Fruit fly (Drosophila melanogaster) whole organism, embryonic: ENCODE results near the gene CG7906.

Source experiments
- ATbp ChIP-seq: fragments of 200-800 bp; sonication (Bioruptor generic); optimal IDR thresholded peaks from 2 replicates; lab custom pipeline; 2017; ENCODE audit warnings: missing biosample characterization, mild to moderate bottlenecking, missing genetic modification characterization, missing genetic modification reagents
- Antp ChIP-seq: fragments of 200-800 bp; sonication (Bioruptor generic); optimal IDR thresholded peaks from 3 replicates; lab custom pipeline; 2016; ENCODE audit warnings: missing biosample characterization, missing genetic modification characterization
- Bgb ChIP-seq: fragments of 200-800 bp; sonication (Bioruptor generic); IDR thresholded peaks from 2 replicates; pipeline ENCODE4 v1.3.6; 2022; ENCODE audit warnings: missing biosample characterization, missing genetic modification characterization; ENCODE audit not compliant: partially characterized antibody
- CG11696 ChIP-seq: fragments of 200-800 bp; sonication (Bioruptor generic); IDR thresholded peaks from 2 replicates; pipeline ENCODE4 v1.3.6; 2022; ENCODE audit warnings: missing biosample characterization, missing genetic modification characterization
- CG12219 ChIP-seq: fragments of 200-800 bp; sonication (Bioruptor generic); optimal IDR thresholded peaks from 3 replicates; lab custom pipeline; 2018; ENCODE audit warnings: missing biosample characterization, mild to moderate bottlenecking, missing genetic modification characterization
- CG12299 ChIP-seq: fragments of 200-800 bp; sonication (Bioruptor generic); optimal IDR thresholded peaks from 2 replicates; lab custom pipeline; 2018; ENCODE audit warnings: missing biosample characterization, mild to moderate bottlenecking, missing genetic modification characterization
- CG17359 ChIP-seq: fragments of 200-800 bp; sonication (Bioruptor generic); optimal IDR thresholded peaks from 3 replicates; lab custom pipeline; 2018; ENCODE audit warnings: missing biosample characterization, mild to moderate bottlenecking, missing genetic modification characterization, moderate library complexity
- CG17802 ChIP-seq: fragments of 200-800 bp; sonication (Bioruptor generic); optimal IDR thresholded peaks from 2 replicates; lab custom pipeline; 2018; ENCODE audit warnings: missing biosample characterization, mild to moderate bottlenecking, missing genetic modification characterization, moderate library complexity
- CG1792 ChIP-seq: fragments of 200-800 bp; sonication (Bioruptor generic); optimal IDR thresholded peaks from 2 replicates; lab custom pipeline; 2016; ENCODE audit warnings: missing biosample characterization, missing genetic modification characterization
- CG18599 ChIP-seq: fragments of 200-800 bp; sonication (Bioruptor generic); optimal IDR thresholded peaks from 3 replicates; lab custom pipeline; 2017; ENCODE audit warnings: missing biosample characterization, missing genetic modification characterization, mild to moderate bottlenecking, moderate library complexity, missing genetic modification reagents
- CG2678 ChIP-seq: fragments of 200-800 bp; sonication (Bioruptor generic); optimal IDR thresholded peaks from 3 replicates; lab custom pipeline; 2019; ENCODE audit warnings: missing biosample characterization, mild to moderate bottlenecking, missing genetic modification characterization, moderate library complexity
- CG2712 ChIP-seq: fragments of 200-800 bp; optimal IDR thresholded peaks from 3 replicates; lab custom pipeline; 2019; ENCODE audit warnings: missing biosample characterization, mild to moderate bottlenecking, missing genetic modification characterization, moderate library complexity
- CG31441 ChIP-seq: fragments of 200-800 bp; sonication (Bioruptor generic); IDR thresholded peaks from 2 replicates; pipeline ENCODE4 v1.3.6; 2022; ENCODE audit warnings: missing biosample characterization, missing genetic modification characterization
- CG3838 ChIP-seq: fragments of 200-800 bp; sonication (Bioruptor generic); optimal IDR thresholded peaks from 3 replicates; lab custom pipeline; 2016; ENCODE audit warnings: missing biosample characterization, missing genetic modification characterization
- CG3995 ChIP-seq: fragments of 200-800 bp; sonication (Bioruptor generic); optimal IDR thresholded peaks from 3 replicates; lab custom pipeline; 2016; ENCODE audit warnings: missing biosample characterization, missing genetic modification characterization
- CG4282 ChIP-seq: fragments of 200-800 bp; sonication (Bioruptor generic); optimal IDR thresholded peaks from 2 replicates; lab custom pipeline; 2016; ENCODE audit warnings: missing biosample characterization, missing genetic modification characterization
- CG7963 ChIP-seq: fragments of 200-800 bp; sonication (Bioruptor generic); IDR thresholded peaks from 3 replicates; pipeline ENCODE4 v1.3.6; 2022; ENCODE audit warnings: missing biosample characterization, missing genetic modification characterization; ENCODE audit not compliant: partially characterized antibody
- CG8089 ChIP-seq: fragments of 200-800 bp; sonication (Bioruptor generic); optimal IDR thresholded peaks from 3 replicates; lab custom pipeline; 2016; ENCODE audit warnings: missing biosample characterization, missing genetic modification characterization
- CG8765 ChIP-seq: fragments of 200-800 bp; sonication (Bioruptor generic); IDR thresholded peaks from 2 replicates; pipeline ENCODE4 v1.3.6; 2022; ENCODE audit warnings: missing biosample characterization, missing genetic modification characterization
- HLH54F ChIP-seq: fragments of 200-800 bp; sonication (Bioruptor generic); optimal IDR thresholded peaks from 3 replicates; lab custom pipeline; 2016; ENCODE audit warnings: missing biosample characterization, missing genetic modification characterization
- Nf-YA ChIP-seq: fragments of 200-800 bp; sonication (Bioruptor generic); IDR thresholded peaks from 2 replicates; pipeline ENCODE4 v1.3.6; 2022; ENCODE audit warnings: missing biosample characterization, missing genetic modification characterization
- Oaz ChIP-seq: fragments of 200-800 bp; sonication (Bioruptor generic); IDR thresholded peaks from 2 replicates; pipeline ENCODE4 v1.3.6; 2022; ENCODE audit warnings: missing biosample characterization, missing genetic modification characterization
- Six4 ChIP-seq: fragments of 200-800 bp; sonication (Bioruptor generic); optimal IDR thresholded peaks from 2 replicates; lab custom pipeline; 2016; ENCODE audit warnings: missing biosample characterization, missing genetic modification characterization
- Sry-β ChIP-seq: fragments of 200-800 bp; sonication (Bioruptor generic); optimal IDR thresholded peaks from 2 replicates; lab custom pipeline; 2018; ENCODE audit warnings: missing biosample characterization, mild to moderate bottlenecking, missing genetic modification characterization, moderate library complexity
- ab ChIP-seq: fragments of 200-800 bp; sonication (Bioruptor generic); optimal IDR thresholded peaks from 2 replicates; lab custom pipeline; 2016; ENCODE audit warnings: missing biosample characterization, missing genetic modification characterization
- bcd ChIP-seq: fragments of 200-800 bp; sonication (Bioruptor generic); optimal IDR thresholded peaks from 2 replicates; lab custom pipeline; 2017; ENCODE audit warnings: missing biosample characterization, mild to moderate bottlenecking, missing genetic modification characterization
- bigmax ChIP-seq: fragments of 200-800 bp; sonication (Bioruptor generic); optimal IDR thresholded peaks from 2 replicates; lab custom pipeline; 2018; ENCODE audit warnings: missing biosample characterization, mild to moderate bottlenecking, missing genetic modification characterization
- caup ChIP-seq: fragments of 200-800 bp; sonication (Bioruptor generic); optimal IDR thresholded peaks from 3 replicates; lab custom pipeline; 2017; ENCODE audit warnings: missing biosample characterization, mild to moderate bottlenecking, missing genetic modification characterization, moderate library complexity; ENCODE audit not compliant: severe bottlenecking
- cg ChIP-seq: fragments of 200-800 bp; sonication (Bioruptor generic); optimal IDR thresholded peaks from 3 replicates; lab custom pipeline; 2019; ENCODE audit warnings: missing biosample characterization, mild to moderate bottlenecking, missing genetic modification characterization, moderate library complexity
- ewg ChIP-seq: fragments of 200-800 bp; sonication (Bioruptor generic); optimal IDR thresholded peaks from 3 replicates; lab custom pipeline; 2017; ENCODE audit warnings: mild to moderate bottlenecking, missing biosample characterization, missing genetic modification reagents, missing genetic modification characterization
- fd3F ChIP-seq: fragments of 200-800 bp; sonication (Bioruptor generic); optimal IDR thresholded peaks from 2 replicates; lab custom pipeline; 2018; ENCODE audit warnings: missing biosample characterization, mild to moderate bottlenecking, missing genetic modification characterization, moderate library complexity
- gsb-n ChIP-seq: fragments of 200-800 bp; sonication (Bioruptor generic); optimal IDR thresholded peaks from 3 replicates; lab custom pipeline; 2018; ENCODE audit warnings: missing biosample characterization, mild to moderate bottlenecking, missing genetic modification characterization
- h ChIP-seq: fragments of >200 bp; optimal IDR thresholded peaks from 2 replicates; lab custom pipeline; 2017
- hbn ChIP-seq: fragments of 200-800 bp; sonication (Bioruptor generic); IDR thresholded peaks from 2 replicates; pipeline ENCODE4 v1.3.6; 2022; ENCODE audit warnings: missing biosample characterization, missing genetic modification characterization; ENCODE audit not compliant: partially characterized antibody
- insv ChIP-seq, 2 experiments: fragments of 200-800 bp; sonication (Bioruptor generic); optimal IDR thresholded peaks; 3 replicates each; lab custom pipeline; 2016 to 2018; ENCODE audit warnings: missing biosample characterization in 2 of 2, missing genetic modification characterization in 2 of 2
- jigr1 ChIP-seq: fragments of 200-800 bp; sonication (Bioruptor generic); IDR thresholded peaks from 3 replicates; pipeline ENCODE4 v1.3.6; 2022; ENCODE audit warnings: missing biosample characterization, missing genetic modification characterization
- klu ChIP-seq: fragments of 200-800 bp; sonication (Bioruptor generic); IDR thresholded peaks from 2 replicates; pipeline ENCODE4 v1.3.6; 2022; ENCODE audit warnings: missing biosample characterization, missing genetic modification characterization
- lov ChIP-seq, 2 experiments: fragments of 200-800 bp in 1 of 2; fragments of >200 bp in 1 of 2; sonication (Bioruptor generic) in 1 of 2; IDR thresholded peaks in 1 of 2; optimal IDR thresholded peaks in 1 of 2; 2 replicates in 1 of 2; 3 replicates in 1 of 2; pipeline versions ENCODE4 v1.3.6 to Lab custom; 2017 to 2022; ENCODE audit warnings: missing biosample characterization in 1 of 2, missing genetic modification characterization in 1 of 2
- mirr ChIP-seq: fragments of 200-800 bp; sonication (Bioruptor generic); optimal IDR thresholded peaks from 3 replicates; lab custom pipeline; 2018; ENCODE audit warnings: missing biosample characterization, mild to moderate bottlenecking, missing genetic modification characterization
- onecut ChIP-seq: fragments of 200-800 bp; sonication (Bioruptor generic); IDR thresholded peaks from 2 replicates; pipeline ENCODE4 v1.3.6; 2022; ENCODE audit warnings: missing biosample characterization, missing genetic modification characterization
- peb ChIP-seq: fragments of 200-800 bp; sonication (Bioruptor generic); IDR thresholded peaks from 2 replicates; pipeline ENCODE4 v1.3.6; 2022; ENCODE audit warnings: missing biosample characterization, missing genetic modification characterization
- pho ChIP-seq: fragments of 200-800 bp; sonication (Bioruptor generic); optimal IDR thresholded peaks from 2 replicates; lab custom pipeline; 2016; ENCODE audit warnings: missing biosample characterization, missing genetic modification characterization
- stc ChIP-seq: fragments of 200-800 bp; sonication (Bioruptor generic); IDR thresholded peaks from 2 replicates; pipeline ENCODE4 v1.3.6; 2022; ENCODE audit warnings: missing biosample characterization, missing genetic modification characterization
- tup ChIP-seq: fragments of 200-800 bp; sonication (Bioruptor generic); optimal IDR thresholded peaks from 2 replicates; lab custom pipeline; 2016; ENCODE audit warnings: missing biosample characterization, mild to moderate bottlenecking, missing genetic modification characterization, moderate library complexity
- wek ChIP-seq: fragments of 200-800 bp; sonication (Bioruptor generic); optimal IDR thresholded peaks from 3 replicates; lab custom pipeline; 2018; ENCODE audit warnings: missing biosample characterization, mild to moderate bottlenecking, missing genetic modification characterization, moderate library complexity
- zen2 ChIP-seq: fragments of 200-800 bp; sonication (Bioruptor generic); IDR thresholded peaks from 3 replicates; pipeline ENCODE4 v1.3.6; 2022; ENCODE audit warnings: missing biosample characterization, missing genetic modification characterization; ENCODE audit not compliant: partially characterized antibody
- zfh1 ChIP-seq: fragments of 200-800 bp; sonication (Bioruptor generic); IDR thresholded peaks from 3 replicates; pipeline ENCODE4 v1.3.6; 2022; ENCODE audit warnings: missing biosample characterization, missing genetic modification characterization
- zfh2 ChIP-seq: fragments of 200-800 bp; sonication (Bioruptor generic); optimal IDR thresholded peaks from 2 replicates; lab custom pipeline; 2016; ENCODE audit warnings: missing biosample characterization, missing genetic modification characterization

Gene CG7906

DNA sequence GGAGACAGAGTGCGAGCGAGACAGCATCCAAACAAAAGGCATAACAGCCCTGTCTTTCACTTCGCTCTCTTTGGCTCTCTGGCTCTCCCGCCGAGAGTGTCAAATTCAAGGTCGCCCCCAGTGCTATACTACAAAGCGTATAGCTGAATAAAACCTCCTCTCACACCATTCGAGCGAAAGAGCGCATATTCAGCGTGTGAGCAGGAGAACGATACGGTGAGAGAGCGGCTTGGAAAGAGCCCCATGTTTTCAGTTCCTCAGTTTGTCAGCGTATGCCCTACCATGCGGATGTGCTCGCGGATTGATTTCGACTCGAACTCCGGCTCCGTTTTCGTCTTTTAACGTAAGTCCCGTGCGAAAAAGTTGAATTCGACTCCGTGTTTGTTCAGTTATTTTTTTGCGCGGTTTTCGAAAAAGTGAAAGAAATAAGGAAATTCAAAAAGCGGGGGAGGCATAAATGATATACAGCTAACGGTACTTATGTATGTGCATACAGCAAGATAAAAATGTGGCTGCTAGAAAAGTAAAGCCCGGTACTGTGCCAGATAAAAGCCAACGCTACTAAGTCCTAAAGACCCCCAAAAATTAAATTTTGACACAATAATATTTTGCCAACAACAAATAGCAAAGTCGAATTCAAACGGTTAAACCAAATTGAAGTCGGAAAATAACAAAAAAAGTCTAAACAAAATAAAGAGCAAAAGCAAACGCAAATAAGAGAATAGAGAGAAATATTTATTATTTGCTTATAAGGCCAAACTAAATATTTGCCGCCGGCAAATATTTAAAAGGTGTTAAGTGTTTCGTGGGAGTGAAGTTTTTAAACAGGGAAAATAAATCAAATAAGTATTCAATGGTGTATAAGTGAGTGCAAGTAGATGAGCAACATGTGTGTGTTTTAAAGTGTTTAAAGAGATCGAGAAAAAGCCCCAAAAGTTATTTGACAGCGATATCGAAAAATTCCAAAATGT lies 37.9 kb downstream of the CG7906 start, which contains the start of gene fz (continued):
- TF ChIP-seq lov (optimal IDR thresholded peaks at IDR 0.05; lab: Kevin White, UChicago) (no peak), lov (GFP tag; IDR thresholded peaks at IDR 0.05; lab: Robert Waterston, UW) (no peak), wek (GFP tag; lab: Kevin White, UChicago) (peak; percentile 32), CG11696 (GFP tag; lab: Robert Waterston, UW) (0 out of 2 replicates have a peak, but pooled peaks have one; percentile 12), zen2 (peak; percentile 91), peb (GFP tag; lab: Robert Waterston, UW) (no peak), Sry-β (peak; percentile 13), Bgb (GFP tag; lab: Robert Waterston, UW) (peak; percentile 66), ATbp (GFP tag; lab: Kevin White, UChicago) (peak; percentile 36), klu (GFP tag; lab: Robert Waterston, UW) (no peak), Nf-YA (GFP tag; lab: Robert Waterston, UW) (no peak; the same call in 1 of the 2 replicates), CG17802 (tag; lab: Kevin White, UChicago) (no peak), CG4282 (no peak), zfh2 (GFP tag; lab: Kevin White, UChicago) (no peak), CG3838 (GFP tag; lab: Kevin White, UChicago) (no peak), ewg (GFP tag; lab: Kevin White, UChicago) (no peak), CG2712 (tag; lab: Kevin White, UChicago) (peak; percentile 16), CG2678 (tag; lab: Kevin White, UChicago) (peak; percentile 59), stc (peak; percentile 19; the same call in 1 of the 2 replicates), CG31441 (GFP tag; lab: Robert Waterston, UW) (0 out of 2 replicates have a peak, but pooled peaks have one; percentile 32), CG18599 (GFP tag; lab: Kevin White, UChicago) (peak; percentile 10), CG12219 (GFP tag; lab: Kevin White, UChicago) (no peak), bcd (GFP tag; lab: Kevin White, UChicago) (no peak), CG1792 (GFP tag; lab: Kevin White, UChicago) (no peak), CG12299 (no peak), ab (GFP tag; lab: Kevin White, UChicago) (no peak), h (lab: Kevin White, UChicago) (no peak), onecut (no peak), HLH54F (GFP tag; lab: Kevin White, UChicago) (no peak), pho (no peak), jigr1 (GFP tag; lab: Robert Waterston, UW) (no peak), fd3F (GFP tag; lab: Kevin White, UChicago) (no peak), insv (GFP tag; optimal IDR thresholded peaks at IDR 0.05; lab: Kevin White, UChicago) (no peak), CG17359 (no peak), mirr (GFP tag; lab: Kevin White, UChicago) (no peak), Antp (GFP tag; lab: Kevin White, UChicago) (no peak), tup (GFP tag; lab: Kevin White, UChicago) (no peak), CG7963 (GFP tag; lab: Robert Waterston, UW) (peak; percentile 50; the same call in 1 of the 3 replicates), bigmax (GFP tag; lab: Kevin White, UChicago) (no peak), CG8765 (GFP tag; lab: Robert Waterston, UW) (no peak), Oaz (GFP tag; lab: Robert Waterston, UW) (no peak), CG3995 (GFP tag; lab: Kevin White, UChicago) (no peak), hbn (GFP tag; lab: Robert Waterston, UW) (peak; percentile 41; the same call in 1 of the 2 replicates), Six4 (GFP tag; lab: Kevin White, UChicago) (no peak), caup (GFP tag; lab: Kevin White, UChicago) (no peak), zfh1 (no peak), cg (GFP tag; lab: Kevin White, UChicago) (no peak), CG8089 (GFP tag; lab: Kevin White, UChicago) (no peak), gsb-n (tag; lab: Kevin White, UChicago) (no peak)
